Worm (Caenorhabditis elegans) whole organism, young adult: ENCODE data around the gene msp-45.

ENCODE experiments used
- T07F8.4 ChIP-seq: sonication (generic microtip); optimal IDR thresholded peaks from 2 replicates; lab custom pipeline; 2016; ENCODE audit warnings: mild to moderate bottlenecking, missing genetic modification characterization, moderate library complexity, missing compliant biosample characterization
- ama-1 ChIP-seq, 3 experiments: fragments of 150-350 bp in 1 of 3; sonication (generic microtip) in 2 of 3; optimal IDR thresholded peaks; 2 replicates each; lab custom pipeline; 2014 to 2018; ENCODE audit warnings: missing biosample characterization in 2 of 3, missing genetic modification characterization in 2 of 3, missing genetic modification reagents in 2 of 3
- ekl-4 ChIP-seq: fragments of 200-800 bp; sonication (Bioruptor generic); IDR thresholded peaks from 2 replicates; pipeline ENCODE4 v1.3.6; 2022; ENCODE audit warnings: missing genetic modification reagents, missing genetic modification characterization, missing compliant biosample characterization
- lin-40 ChIP-seq: sonication (generic microtip); optimal IDR thresholded peaks from 2 replicates; lab custom pipeline; 2016; ENCODE audit warnings: missing genetic modification characterization, mild to moderate bottlenecking, missing compliant biosample characterization, missing genotype, missing genetic modification reagents
- lsy-27 ChIP-seq: sonication (generic microtip); optimal IDR thresholded peaks from 2 replicates; lab custom pipeline; 2017; ENCODE audit warnings: missing genetic modification characterization, mild to moderate bottlenecking, missing compliant biosample characterization, antibody characterized with exemption, missing genotype, borderline replicate concordance; ENCODE audit not compliant: insufficient read depth
- nfyb-1 ChIP-seq: fragments of 200-800 bp; sonication (Bioruptor generic); IDR thresholded peaks from 2 replicates; pipeline ENCODE4 v1.3.6; 2022; ENCODE audit warnings: missing genetic modification reagents, missing genetic modification characterization, missing compliant biosample characterization
- nhr-80 ChIP-seq: sonication (generic microtip); optimal IDR thresholded peaks from 2 replicates; lab custom pipeline; 2016; ENCODE audit warnings: missing genetic modification characterization, missing compliant biosample characterization
- xnd-1 ChIP-seq: sonication (generic microtip); optimal IDR thresholded peaks from 2 replicates; lab custom pipeline; 2016; ENCODE audit warnings: missing genotype, missing genetic modification reagents, missing genetic modification characterization, missing compliant biosample characterization
- zfh-2 ChIP-seq: fragments of 200-800 bp; sonication (Bioruptor generic); conservative IDR thresholded peaks from 2 replicates; pipeline ENCODE4 v1.3.6; 2022; ENCODE audit warnings: missing genetic modification reagents, missing genetic modification characterization, missing compliant biosample characterization

ce11 chrII:5156983-5157382, at the start of gene msp-45:
- TF ChIP-seq ekl-4 (GFP tag; lab: Robert Waterston, UW) (no peak), lsy-27 (tag; lab: Kevin White, UChicago) (no peak), nfyb-1 (GFP tag; lab: Robert Waterston, UW) (no peak), nhr-80 (tag; lab: Kevin White, UChicago) (no peak), ama-1 (optimal IDR thresholded peaks at IDR 0.05; lab: Kevin White, UChicago) (no peak), ama-1 (GFP tag; optimal IDR thresholded peaks at IDR 0.05; lab: Kevin White, UChicago) (no peak), T07F8.4 (tag; lab: Kevin White, UChicago) (no peak), lin-40 (tag; lab: Kevin White, UChicago) (no peak), zfh-2 (GFP tag; lab: Robert Waterston, UW) (no peak), xnd-1 (no peak)
